Worm (Caenorhabditis elegans): ENCODE measurements around the gene T05A1.5.

T05A1.5 gene

DNA sequence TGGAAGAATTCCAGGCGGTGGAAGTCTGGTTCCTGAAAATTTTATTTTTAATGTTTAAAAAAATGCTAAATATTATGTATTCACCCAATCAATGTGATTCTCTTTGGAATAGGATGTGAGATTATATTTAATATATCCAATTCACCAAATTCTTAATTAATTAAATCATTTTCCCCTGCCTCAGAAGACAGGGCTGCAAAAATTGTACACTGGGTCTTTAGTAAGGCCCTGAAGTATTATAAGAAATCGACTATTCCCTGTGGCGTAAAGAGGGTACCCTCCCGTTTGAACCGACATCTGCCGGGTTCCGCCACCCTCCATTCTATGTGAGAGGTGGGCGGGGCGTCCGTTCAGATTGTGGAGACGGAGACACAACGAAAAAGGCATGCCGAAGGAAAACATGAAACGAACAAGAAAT is 34.9 kb upstream of the T05A1.5 start (continued):
- peak; percentile 46 for TF ChIP-seq ceh-32 (tag; optimal IDR thresholded peaks at IDR 0.05; ENCODE audit: poor library complexity)
- peak; percentile 68; the same call in 1 of the 2 replicates for TF ChIP-seq Y48G9A.11 (GFP tag; IDR thresholded peaks at IDR 0.05)
- peak; percentile 67 for TF ChIP-seq nhr-102 (tag; optimal IDR thresholded peaks at IDR 0.05)
- TF ChIP-seq ces-1 (GFP tag; optimal IDR thresholded peaks at IDR 0.05), result peak; percentile 62
- TF ChIP-seq set-16 (GFP tag; IDR thresholded peaks at IDR 0.05), result peak; percentile 48; the same call in 1 of the 2 replicates
- TF ChIP-seq T26A8.4 (GFP tag; IDR thresholded peaks at IDR 0.05), result peak; percentile 81
- no peak for TF ChIP-seq mxl-3 (GFP tag; optimal IDR thresholded peaks at IDR 0.05)
- TF ChIP-seq ceh-62 (tag; optimal IDR thresholded peaks at IDR 0.05), result no peak
- TF ChIP-seq ztf-7 (tag; optimal IDR thresholded peaks at IDR 0.05), result peak; percentile 19
- TF ChIP-seq F37D6.2 (tag; optimal IDR thresholded peaks at IDR 0.05), result peak; percentile 53
- peak; percentile 39 for TF ChIP-seq zip-2 (tag; optimal IDR thresholded peaks at IDR 0.05)
- peak; percentile 62 for TF ChIP-seq F49E8.2 (tag; optimal IDR thresholded peaks at IDR 0.05; ENCODE audit: borderline replicate concordance)
- peak; percentile 41 for TF ChIP-seq dpl-1 (GFP tag; optimal IDR thresholded peaks at IDR 0.05)
- no peak for TF ChIP-seq egl-43 (GFP tag; IDR thresholded peaks at IDR 0.05)
- peak; percentile 59 for TF ChIP-seq spr-3 (GFP tag; optimal IDR thresholded peaks at IDR 0.05)
- TF ChIP-seq zfp-3 (GFP tag; conservative IDR thresholded peaks at IDR 0.05), result no peak
- TF ChIP-seq gei-8 (GFP tag; optimal IDR thresholded peaks at IDR 0.05), result no peak
- TF ChIP-seq ceh-44 (GFP tag; IDR thresholded peaks at IDR 0.05), result no peak
- TF ChIP-seq nhr-76 (tag; optimal IDR thresholded peaks at IDR 0.05), result no peak
- no peak for TF ChIP-seq pqm-1 (tag; optimal IDR thresholded peaks at IDR 0.05)
- no peak for TF ChIP-seq attf-4 (tag; optimal IDR thresholded peaks at IDR 0.05)
- TF ChIP-seq hlh-30 (tag; optimal IDR thresholded peaks at IDR 0.05; ENCODE audit: insufficient read depth), result peak; percentile 66
- no peak for TF ChIP-seq lin-39 (tag; optimal IDR thresholded peaks at IDR 0.05)
- TF ChIP-seq aly-2 (tag; optimal IDR thresholded peaks at IDR 0.05), result no peak
- no peak for TF ChIP-seq mxl-2 (GFP tag; conservative IDR thresholded peaks at IDR 0.05)
- peak in 1 of 2 experiments; percentile 86 for TF ChIP-seq unc-62 (GFP tag; optimal IDR thresholded peaks at IDR 0.05 in 1 of 2)
- TF ChIP-seq unc-62 (tag; optimal IDR thresholded peaks at IDR 0.05), result no peak
- TF ChIP-seq php-3 (GFP tag; IDR thresholded peaks at IDR 0.05), result no peak; the same call in 1 of the 2 replicates
- no peak for TF ChIP-seq R02D3.7 (tag; optimal IDR thresholded peaks at IDR 0.05)
- TF ChIP-seq snpc-1.2 (GFP tag; IDR thresholded peaks at IDR 0.05), result peak; percentile 50
- TF ChIP-seq fkh-10 (GFP tag; optimal IDR thresholded peaks at IDR 0.05), result peak; percentile 38
- TF ChIP-seq F44E2.7 (GFP tag; IDR thresholded peaks at IDR 0.05), result no peak
- TF ChIP-seq zfp-2 (tag; optimal IDR thresholded peaks at IDR 0.05), result no peak
- no peak for TF ChIP-seq nhr-41 (GFP tag; IDR thresholded peaks at IDR 0.05)
- no peak for TF ChIP-seq aha-1 (tag)
- TF ChIP-seq tag-97 (GFP tag; IDR thresholded peaks at IDR 0.05), result no peak
- peak; percentile 90 for TF ChIP-seq mep-1 (tag; optimal IDR thresholded peaks at IDR 0.05)
- no peak for TF ChIP-seq egl-27 (tag; optimal IDR thresholded peaks at IDR 0.05)
- TF ChIP-seq daf-8 (GFP tag; IDR thresholded peaks at IDR 0.05), result no peak
- no peak for TF ChIP-seq zip-11 (GFP tag; IDR thresholded peaks at IDR 0.05)
- TF ChIP-seq nhr-111 (GFP tag; optimal IDR thresholded peaks at IDR 0.05), result no peak
- TF ChIP-seq hmg-1.1 (GFP tag; IDR thresholded peaks at IDR 0.05), result peak; percentile 62
- TF ChIP-seq hlh-11 (tag; optimal IDR thresholded peaks at IDR 0.05), result peak; percentile 65
- TF ChIP-seq lir-3 (tag; optimal IDR thresholded peaks at IDR 0.05), result no peak
- no peak; the same call in none of the 2 replicates for TF ChIP-seq ctbp-1 (GFP tag; IDR thresholded peaks at IDR 0.05)
- TF ChIP-seq ceh-28 (tag; optimal IDR thresholded peaks at IDR 0.05), result no peak
- TF ChIP-seq nhr-6 (tag; optimal IDR thresholded peaks at IDR 0.05), result peak; percentile 66
- TF ChIP-seq Y5F2A.4 (GFP tag; optimal IDR thresholded peaks at IDR 0.05), result no peak
- peak; percentile 75 for TF ChIP-seq sdz-12 (GFP tag; optimal IDR thresholded peaks at IDR 0.05)
- peak; percentile 37 for TF ChIP-seq nhr-10 (tag; optimal IDR thresholded peaks at IDR 0.05)
- no peak for TF ChIP-seq D1046.2 (GFP tag; IDR thresholded peaks at IDR 0.05)
- TF ChIP-seq nhr-25 (tag; optimal IDR thresholded peaks at IDR 0.05; ENCODE audit: borderline replicate concordance, insufficient read depth), result peak; percentile 17
